Worm (Caenorhabditis elegans): ENCODE results near the gene igcm-3.

DNA sequence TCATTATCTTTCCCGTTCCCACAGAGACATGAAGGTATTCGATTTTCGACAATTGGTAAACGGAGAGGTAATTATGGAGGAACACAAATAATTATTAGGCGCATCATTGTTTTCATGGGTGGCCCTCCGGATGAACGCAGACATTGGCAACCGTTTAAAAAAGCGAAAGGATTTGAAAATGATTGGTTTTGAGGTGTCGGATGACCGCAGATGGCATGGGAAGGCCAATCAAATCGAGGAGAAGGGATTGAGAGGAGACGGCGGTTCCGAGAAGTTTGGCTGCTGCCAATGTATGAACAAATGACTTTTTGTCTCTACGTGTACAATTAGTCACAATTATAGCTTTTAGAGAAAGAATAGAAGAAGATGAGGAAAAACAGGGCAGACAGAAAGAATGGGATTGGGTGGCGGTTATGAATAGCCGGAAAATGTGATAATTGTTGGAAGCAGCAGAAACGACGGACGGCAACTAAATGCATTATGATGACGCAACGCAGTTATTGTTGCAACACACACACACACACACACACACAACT is 1.9 kb upstream of the igcm-3 start:
- TF ChIP-seq lin-15B (tag; optimal IDR thresholded peaks at IDR 0.05) (no peak), ceh-82 (tag; optimal IDR thresholded peaks at IDR 0.05) (no peak), sea-2 (GFP tag; optimal IDR thresholded peaks at IDR 0.05) (no peak), ztf-11 (tag; optimal IDR thresholded peaks at IDR 0.05) (no peak), nhr-237 (tag; optimal IDR thresholded peaks at IDR 0.05) (no peak)

Data from whole organism, L3 larva.